Worm (Caenorhabditis elegans) whole organism, late embryonic: ENCODE data around the gene T05H10.8.

Source experiments
- F13H6.1 ChIP-seq: sonication (generic microtip); optimal IDR thresholded peaks from 2 replicates; lab custom pipeline; 2016; ENCODE audit warnings: missing genetic modification characterization, missing compliant biosample characterization
- ama-1 ChIP-seq: fragments of 150-350 bp; optimal IDR thresholded peaks from 2 replicates; lab custom pipeline; 2014
- ceh-14 ChIP-seq: sonication (generic microtip); optimal IDR thresholded peaks from 2 replicates; lab custom pipeline; 2016; ENCODE audit warnings: missing genotype, missing genetic modification characterization, missing compliant biosample characterization
- ceh-18 ChIP-seq: sonication (generic microtip); optimal IDR thresholded peaks from 2 replicates; lab custom pipeline; 2016; ENCODE audit warnings: missing genetic modification characterization, missing compliant biosample characterization
- ceh-31 ChIP-seq: sonication (generic microtip); optimal IDR thresholded peaks from 2 replicates; lab custom pipeline; 2016; ENCODE audit warnings: missing genetic modification characterization, missing compliant biosample characterization
- ceh-48 ChIP-seq: sonication (generic microtip); optimal IDR thresholded peaks from 2 replicates; lab custom pipeline; 2016; ENCODE audit warnings: missing genetic modification characterization, inconsistent platforms, missing compliant biosample characterization
- elt-2 ChIP-seq: sonication (generic microtip); optimal IDR thresholded peaks from 2 replicates; lab custom pipeline; 2016; ENCODE audit warnings: missing genetic modification reagents, missing genetic modification characterization, missing compliant biosample characterization
- fkh-10 ChIP-seq: fragments of 150-350 bp; optimal IDR thresholded peaks from 2 replicates; lab custom pipeline; 2014; ENCODE audit warnings: missing biosample characterization, missing genetic modification reagents, missing genetic modification characterization
- gmeb-2 ChIP-seq: sonication (generic microtip); optimal IDR thresholded peaks from 2 replicates; lab custom pipeline; 2016; ENCODE audit warnings: missing genetic modification characterization, inconsistent platforms, missing compliant biosample characterization
- nhr-11 ChIP-seq: fragments of 150-350 bp; optimal IDR thresholded peaks from 2 replicates; lab custom pipeline; 2014; ENCODE audit warnings: missing biosample characterization, missing genetic modification characterization
- pha-4 ChIP-seq: fragments of 150-350 bp; optimal IDR thresholded peaks from 2 replicates; lab custom pipeline; 2018; ENCODE audit warnings: missing biosample characterization, missing genetic modification reagents, missing genetic modification characterization
- rnt-1 ChIP-seq: sonication (generic microtip); optimal IDR thresholded peaks from 2 replicates; lab custom pipeline; 2016; ENCODE audit warnings: missing genetic modification characterization, missing compliant biosample characterization

- no peak for TF ChIP-seq rnt-1
- no peak for TF ChIP-seq fkh-10 (GFP tag; lab: Kevin White, UChicago)
- TF ChIP-seq nhr-11 = no peak
- no peak for TF ChIP-seq ama-1 (lab: Kevin White, UChicago)
- peak; percentile 82 for TF ChIP-seq elt-2 (tag; lab: Kevin White, UChicago)
- no peak for TF ChIP-seq pha-4 (tag; lab: Kevin White, UChicago)
- peak; percentile 57 for TF ChIP-seq ceh-18 (tag; lab: Kevin White, UChicago)
- TF ChIP-seq ceh-14 (tag; lab: Kevin White, UChicago) = peak; percentile 40
- TF ChIP-seq F13H6.1 (tag; lab: Kevin White, UChicago) = no peak
- no peak for TF ChIP-seq gmeb-2 (tag; lab: Kevin White, UChicago)
- TF ChIP-seq ceh-48 (tag; lab: Kevin White, UChicago) = peak; percentile 17
- peak; percentile 10 for TF ChIP-seq ceh-31 (tag; lab: Kevin White, UChicago)
These were observed 16.5 kb downstream of the T05H10.8 start, which contains the start of gene K02C4.2 for ce11 chrII:8075324-8075810.
